Fruit fly (Drosophila melanogaster): ENCODE data around the gene CG13398.

Gene CG13398

dm6 chr2L:8381508-8382036, 33.5 kb downstream of the CG13398 start, which contains the start of gene AlaRS (continued):
- no peak for TF ChIP-seq salm (tag; optimal IDR thresholded peaks at IDR 0.05)
- no peak for TF ChIP-seq peb (GFP tag; IDR thresholded peaks at IDR 0.05)
- TF ChIP-seq CG2889 (GFP tag; IDR thresholded peaks at IDR 0.05): no peak
- TF ChIP-seq dimm (GFP tag; IDR thresholded peaks at IDR 0.05): no peak
- TF ChIP-seq CG4820 (GFP tag; optimal IDR thresholded peaks at IDR 0.05): peak; percentile 17
- no peak for TF ChIP-seq Taf1 (GFP tag; IDR thresholded peaks at IDR 0.05)
- TF ChIP-seq Jarid2 (GFP tag; optimal IDR thresholded peaks at IDR 0.05): no peak
- peak; percentile 26 for TF ChIP-seq Sox100B (GFP tag; optimal IDR thresholded peaks at IDR 0.05)
- TF ChIP-seq CG32772 (GFP tag; IDR thresholded peaks at IDR 0.05): no peak
- TF ChIP-seq tin (GFP tag; optimal IDR thresholded peaks at IDR 0.05): peak; percentile 19
- TF ChIP-seq CG3847 (GFP tag; IDR thresholded peaks at IDR 0.05): 0 out of 2 replicates have a peak, but pooled peaks have one; percentile 9
- TF ChIP-seq CG10274 (GFP tag; optimal IDR thresholded peaks at IDR 0.05): no peak
- TF ChIP-seq yki (optimal IDR thresholded peaks at IDR 0.05): no peak
- no peak for TF ChIP-seq CG7357 (GFP tag; IDR thresholded peaks at IDR 0.05)
- TF ChIP-seq schlank (tag; optimal IDR thresholded peaks at IDR 0.05): no peak
- no peak for TF ChIP-seq sd (tag; optimal IDR thresholded peaks at IDR 0.05)
- peak in 1 of 2 experiments; percentile 9 for TF ChIP-seq Eip74EF (GFP tag; optimal IDR thresholded peaks at IDR 0.05)
- TF ChIP-seq klu (GFP tag; IDR thresholded peaks at IDR 0.05): 0 out of 2 replicates have a peak, but pooled peaks have one; percentile 18
- TF ChIP-seq CG2678 (tag; optimal IDR thresholded peaks at IDR 0.05): peak; percentile 50
- peak; percentile 70 for TF ChIP-seq BEAF-32 (GFP tag; optimal IDR thresholded peaks at IDR 0.05)
- peak; percentile 53 for TF ChIP-seq trem (tag; optimal IDR thresholded peaks at IDR 0.05)
- peak; percentile 40 for TF ChIP-seq Nf-YC (tag; optimal IDR thresholded peaks at IDR 0.05)
- TF ChIP-seq hb (GFP tag; IDR thresholded peaks at IDR 0.05; ENCODE audit: partially characterized antibody): peak; percentile 45; the same call in 1 of the 3 replicates
- peak; percentile 27 for TF ChIP-seq gcm (GFP tag; optimal IDR thresholded peaks at IDR 0.05)
- TF ChIP-seq Opbp (GFP tag; IDR thresholded peaks at IDR 0.05; ENCODE audit: partially characterized antibody): peak; percentile 50; the same call in 1 of the 3 replicates
- peak; percentile 36; the same call in 1 of the 2 replicates for TF ChIP-seq nerfin-2 (GFP tag; IDR thresholded peaks at IDR 0.05; ENCODE audit: partially characterized antibody)
- TF ChIP-seq CG9876 (GFP tag; optimal IDR thresholded peaks at IDR 0.05): no peak
- no peak; the same call in 1 of the 2 replicates for TF ChIP-seq chm (GFP tag; IDR thresholded peaks at IDR 0.05)
- no peak for TF ChIP-seq CG8765 (GFP tag; IDR thresholded peaks at IDR 0.05)
- no peak for TF ChIP-seq CG10321 (GFP tag; IDR thresholded peaks at IDR 0.05)
- peak; percentile 6 for TF ChIP-seq CG10654 (GFP tag; optimal IDR thresholded peaks at IDR 0.05)
- TF ChIP-seq CG12071 (GFP tag; optimal IDR thresholded peaks at IDR 0.05): no peak
- no peak for TF ChIP-seq ato (GFP tag; IDR thresholded peaks at IDR 0.05; ENCODE audit: partially characterized antibody)
- TF ChIP-seq ac (GFP tag; optimal IDR thresholded peaks at IDR 0.05): no peak
- TF ChIP-seq CG10543 (GFP tag; optimal IDR thresholded peaks at IDR 0.05): no peak
- TF ChIP-seq Max (GFP tag; optimal IDR thresholded peaks at IDR 0.05): peak; percentile 36
- TF ChIP-seq CG15696 (tag; optimal IDR thresholded peaks at IDR 0.05): no peak
- TF ChIP-seq Hr39 (optimal IDR thresholded peaks at IDR 0.05): no peak
- TF ChIP-seq CG1529 (GFP tag; optimal IDR thresholded peaks at IDR 0.05): no peak
- TF ChIP-seq BtbVII (GFP tag; optimal IDR thresholded peaks at IDR 0.05): no peak
- peak; percentile 23; the same call in 1 of the 2 replicates for TF ChIP-seq CG17328 (GFP tag; IDR thresholded peaks at IDR 0.05)
- no peak for TF ChIP-seq Lpt (GFP tag; optimal IDR thresholded peaks at IDR 0.05)
- TF ChIP-seq Poxn (GFP tag; IDR thresholded peaks at IDR 0.05): no peak
- no peak for TF ChIP-seq GATAe (GFP tag; conservative IDR thresholded peaks at IDR 0.05)
- TF ChIP-seq Nf-YA (GFP tag; IDR thresholded peaks at IDR 0.05): no peak
- TF ChIP-seq kay (GFP tag; optimal IDR thresholded peaks at IDR 0.05): no peak
- TF ChIP-seq Nf-YB (GFP tag; optimal IDR thresholded peaks at IDR 0.05): peak; percentile 1
- TF ChIP-seq Neu2 (GFP tag; optimal IDR thresholded peaks at IDR 0.05; ENCODE audit: borderline replicate concordance): no peak
- TF ChIP-seq sna (GFP tag; IDR thresholded peaks at IDR 0.05; ENCODE audit: partially characterized antibody): peak; percentile 75
- TF ChIP-seq dan (GFP tag; IDR thresholded peaks at IDR 0.05): no peak
- peak; percentile 13 for TF ChIP-seq CG3995 (GFP tag; optimal IDR thresholded peaks at IDR 0.05)

Data from whole organism, embryonic.